Fruit fly (Drosophila melanogaster): ENCODE measurements around the gene AMPdeam.

Gene AMPdeam

DNA sequence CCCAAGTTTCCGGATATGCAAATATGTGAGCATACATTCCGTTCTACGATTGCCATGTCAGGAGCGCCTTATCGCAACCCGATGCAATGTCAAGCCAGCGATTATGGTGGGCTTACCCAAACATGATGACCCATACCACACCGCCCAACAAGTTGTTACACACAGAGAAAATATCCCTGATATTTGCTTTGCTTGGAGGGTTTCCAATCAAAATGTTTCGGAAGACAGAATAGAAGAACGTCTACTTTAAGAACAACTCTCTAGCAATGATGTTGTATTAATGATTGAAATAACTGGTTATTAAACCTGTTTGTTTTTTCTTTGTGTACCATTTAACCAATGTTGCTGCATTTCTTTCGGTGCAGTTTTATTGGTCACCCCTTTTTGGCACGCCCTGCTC is 45.0 kb downstream of the AMPdeam start:
- no peak for TF ChIP-seq CG6276 (GFP tag; optimal IDR thresholded peaks at IDR 0.05)
- no peak for TF ChIP-seq CG10669 (GFP tag; optimal IDR thresholded peaks at IDR 0.05)
- TF ChIP-seq CG6163 (GFP tag; IDR thresholded peaks at IDR 0.05) = no peak; the same call in 2 of the 3 replicates
- no peak for TF ChIP-seq CG15336 (GFP tag; IDR thresholded peaks at IDR 0.05)
- TF ChIP-seq Eip93F (GFP tag; optimal IDR thresholded peaks at IDR 0.05) = no peak
- peak; percentile 26 for TF ChIP-seq cyc (GFP tag; optimal IDR thresholded peaks at IDR 0.05)
- TF ChIP-seq Hr38 (GFP tag; optimal IDR thresholded peaks at IDR 0.05) = no peak
- TF ChIP-seq lz (GFP tag; optimal IDR thresholded peaks at IDR 0.05) = peak; percentile 14
- no peak for TF ChIP-seq CG8119 (GFP tag; IDR thresholded peaks at IDR 0.05)
- peak; percentile 6 for TF ChIP-seq CG34406 (GFP tag; optimal IDR thresholded peaks at IDR 0.05)
- no peak for TF ChIP-seq Sox15 (GFP tag; optimal IDR thresholded peaks at IDR 0.05)
- TF ChIP-seq CG4318 (GFP tag; optimal IDR thresholded peaks at IDR 0.05) = no peak
- TF ChIP-seq Blimp-1 (GFP tag; optimal IDR thresholded peaks at IDR 0.05) = no peak
- TF ChIP-seq Eip75B (GFP tag; optimal IDR thresholded peaks at IDR 0.05) = no peak
- TF ChIP-seq Eip78C (GFP tag) = peak; percentile 63
- no peak for TF ChIP-seq vri (GFP tag; optimal IDR thresholded peaks at IDR 0.05)
- TF ChIP-seq Sox14 (GFP tag; optimal IDR thresholded peaks at IDR 0.05) = peak; percentile 12
- no peak for TF ChIP-seq CG6808 (GFP tag; optimal IDR thresholded peaks at IDR 0.05)
- TF ChIP-seq Met (GFP tag; optimal IDR thresholded peaks at IDR 0.05) = no peak
- TF ChIP-seq CG1621 (tag; optimal IDR thresholded peaks at IDR 0.05) = no peak
- TF ChIP-seq Ets21C (GFP tag; optimal IDR thresholded peaks at IDR 0.05) = peak; percentile 7
- TF ChIP-seq CG8319 (GFP tag; optimal IDR thresholded peaks at IDR 0.05) = no peak
- TF ChIP-seq spab (GFP tag; optimal IDR thresholded peaks at IDR 0.05) = no peak
- TF ChIP-seq dsx (GFP tag; optimal IDR thresholded peaks at IDR 0.05; ENCODE audit: poor library complexity, severe bottlenecking) = no peak
- TF ChIP-seq CG11294 (GFP tag; IDR thresholded peaks at IDR 0.05) = no peak
- TF ChIP-seq CG10631 (GFP tag; optimal IDR thresholded peaks at IDR 0.05) = peak; percentile 6
- TF ChIP-seq Smox (GFP tag; optimal IDR thresholded peaks at IDR 0.05) = no peak
- no peak for TF ChIP-seq CG11762 (GFP tag; optimal IDR thresholded peaks at IDR 0.05; ENCODE audit: insufficient read depth)
- TF ChIP-seq CG32006 (GFP tag; optimal IDR thresholded peaks at IDR 0.05) = no peak
- no peak for TF ChIP-seq CG11902 (GFP tag; optimal IDR thresholded peaks at IDR 0.05)
- TF ChIP-seq acj6 (GFP tag; optimal IDR thresholded peaks at IDR 0.05) = peak; percentile 11
- TF ChIP-seq esn (GFP tag; optimal IDR thresholded peaks at IDR 0.05) = peak; percentile 40
- TF ChIP-seq Gug (GFP tag; IDR thresholded peaks at IDR 0.05) = no peak
- no peak for TF ChIP-seq fkh (GFP tag; optimal IDR thresholded peaks at IDR 0.05)
- peak; percentile 12 for TF ChIP-seq net (GFP tag; optimal IDR thresholded peaks at IDR 0.05)
- TF ChIP-seq CG8632 (GFP tag; optimal IDR thresholded peaks at IDR 0.05) = no peak
- TF ChIP-seq fd59A (GFP tag; optimal IDR thresholded peaks at IDR 0.05) = no peak
- TF ChIP-seq Ets96B (tag; optimal IDR thresholded peaks at IDR 0.05) = no peak
- no peak for TF ChIP-seq ss (GFP tag; optimal IDR thresholded peaks at IDR 0.05)
- peak; percentile 24 for TF ChIP-seq CG31627 (GFP tag; optimal IDR thresholded peaks at IDR 0.05)
- TF ChIP-seq OdsH (GFP tag; optimal IDR thresholded peaks at IDR 0.05) = no peak
- TF ChIP-seq salr (GFP tag; optimal IDR thresholded peaks at IDR 0.05) = no peak
- no peak for TF ChIP-seq achi (GFP tag; optimal IDR thresholded peaks at IDR 0.05)
- TF ChIP-seq CG7368 (GFP tag; optimal IDR thresholded peaks at IDR 0.05) = no peak
- TF ChIP-seq CG3032 (tag; optimal IDR thresholded peaks at IDR 0.05) = no peak
- no peak for TF ChIP-seq fd85E (GFP tag; optimal IDR thresholded peaks at IDR 0.05)
- no peak for TF ChIP-seq eg (GFP tag; IDR thresholded peaks at IDR 0.05)
- TF ChIP-seq CG3919 (GFP tag; optimal IDR thresholded peaks at IDR 0.05) = no peak
- no peak for TF ChIP-seq Hr4 (GFP tag; optimal IDR thresholded peaks at IDR 0.05)
- TF ChIP-seq topi (GFP tag; optimal IDR thresholded peaks at IDR 0.05) = no peak
- TF ChIP-seq Sox102F (GFP tag; optimal IDR thresholded peaks at IDR 0.05) = peak; percentile 22
- TF ChIP-seq svp (GFP tag) = peak; percentile 71
- TF ChIP-seq CG6792 (GFP tag; optimal IDR thresholded peaks at IDR 0.05) = peak; percentile 4
